Worm (Caenorhabditis elegans) whole organism, L4 larva: ENCODE data around the gene F20A1.2.

Source experiments
- ZK546.5 ChIP-seq, 2 experiments: sonication (generic microtip); optimal IDR thresholded peaks; 2 replicates each; lab custom pipeline; 2017; ENCODE audit warnings: missing biosample characterization in 2 of 2, missing genetic modification characterization in 2 of 2
- fkh-10 ChIP-seq: fragments of 150-350 bp; optimal IDR thresholded peaks from 2 replicates; lab custom pipeline; 2014; ENCODE audit warnings: missing biosample characterization, missing genetic modification reagents, missing genetic modification characterization
- nhr-28 ChIP-seq: fragments of 150-350 bp; optimal IDR thresholded peaks from 2 replicates; lab custom pipeline; 2014; ENCODE audit warnings: missing biosample characterization, missing genetic modification characterization
- nhr-76 ChIP-seq: fragments of 150-350 bp; optimal IDR thresholded peaks from 2 replicates; lab custom pipeline; 2014; ENCODE audit warnings: missing biosample characterization, missing genetic modification characterization
- saeg-2 ChIP-seq: fragments of 200-800 bp; sonication (Bioruptor generic); IDR thresholded peaks from 2 replicates; pipeline ENCODE4 v1.3.6; 2022; ENCODE audit warnings: missing genetic modification reagents, missing genetic modification characterization, missing compliant biosample characterization
- sdz-12 ChIP-seq: fragments of 200-800 bp; sonication (Bioruptor generic); optimal IDR thresholded peaks from 2 replicates; lab custom pipeline; 2018; ENCODE audit warnings: mild to moderate bottlenecking, missing genetic modification characterization, missing compliant biosample characterization
- snpc-4 ChIP-seq: fragments of 150-350 bp; optimal IDR thresholded peaks from 2 replicates; lab custom pipeline; 2014; ENCODE audit warnings: missing biosample characterization, missing genetic modification characterization

- TF ChIP-seq nhr-76 (tag; lab: Kevin White, UChicago) (no peak), fkh-10 (GFP tag; lab: Kevin White, UChicago) (no peak), sdz-12 (GFP tag; lab: Kevin White, UChicago) (no peak), nhr-28 (tag; lab: Kevin White, UChicago) (no peak), ZK546.5 (tag; optimal IDR thresholded peaks at IDR 0.05; lab: Kevin White, UChicago) (no peak), saeg-2 (GFP tag; lab: Robert Waterston, UW) (no peak), snpc-4 (tag; lab: Kevin White, UChicago) (no peak)
Observed at ce11 chrV:7017059-7017458, 29.0 kb upstream of the F20A1.2 start, which contains the start of gene srsx-32.
